Worm (Caenorhabditis elegans): ENCODE measurements around the gene thoc-2.

The thoc-2 gene

ce11 chrIII:6381584-6382391 lies 13.9 kb downstream of the thoc-2 start, which contains the start of gene znf-622:
znf-622 (plus strand) TSS chrIII:6381634.
- TF ChIP-seq B0261.1 (tag; optimal IDR thresholded peaks at IDR 0.05) (no peak), F52B5.7 (tag; optimal IDR thresholded peaks at IDR 0.05) (no peak), nhr-90 (tag; optimal IDR thresholded peaks at IDR 0.05) (no peak), lag-1 (GFP tag; IDR thresholded peaks at IDR 0.05) (no peak), zfh-2 (GFP tag; conservative IDR thresholded peaks at IDR 0.05) (no peak), mcd-1 (GFP tag; IDR thresholded peaks at IDR 0.05) (no peak), lin-40 (tag; optimal IDR thresholded peaks at IDR 0.05) (no peak)

DNA sequence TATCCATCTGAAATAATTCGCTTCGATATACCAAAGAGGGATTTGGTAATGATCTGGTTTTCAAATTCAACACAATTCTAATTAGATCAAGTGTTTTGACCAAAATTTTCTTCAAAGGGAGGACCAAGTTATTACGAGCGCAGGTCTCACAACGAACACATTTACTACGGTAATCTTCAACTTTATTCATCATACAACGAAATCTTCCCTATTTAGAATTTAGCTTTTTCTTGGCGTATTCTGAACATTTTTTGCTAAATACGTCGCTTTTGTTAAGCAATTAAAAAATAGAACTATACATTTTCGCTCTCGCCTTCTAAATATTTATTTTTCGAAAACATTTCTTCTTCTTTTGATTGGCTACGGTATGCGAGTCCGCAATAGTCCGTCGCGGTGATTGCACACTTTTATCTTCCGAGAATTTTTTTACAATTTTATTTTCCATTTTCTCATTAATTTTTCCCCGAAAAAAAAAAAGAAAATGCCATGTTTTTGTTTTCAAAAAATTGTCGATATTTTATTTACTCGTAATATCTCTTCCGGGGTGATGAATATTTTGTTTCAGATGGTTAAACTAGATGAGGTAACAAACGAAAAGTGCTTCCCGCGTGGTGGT lies 15.3 kb downstream of the thoc-2 start, which contains the start of gene let-716:
Gene let-716 (plus strand): TSS at position 566 of the 616 bp plus-strand sequence.
- TF ChIP-seq akir-1 (GFP tag; optimal IDR thresholded peaks at IDR 0.05) (no peak), unc-130 (GFP tag; optimal IDR thresholded peaks at IDR 0.05) (no peak), repo-1 (tag; optimal IDR thresholded peaks at IDR 0.05) (no peak), aptf-3 (GFP tag; IDR thresholded peaks at IDR 0.05) (no peak), rpc-1 (optimal IDR thresholded peaks at IDR 0.05) (no peak), rpc-1 (tag; optimal IDR thresholded peaks at IDR 0.05) (no peak), ztf-25 (GFP tag; IDR thresholded peaks at IDR 0.05) (no peak), F49E8.2 (tag; optimal IDR thresholded peaks at IDR 0.05; ENCODE audit: insufficient read depth) (peak; percentile 59), attf-3 (GFP tag; conservative IDR thresholded peaks at IDR 0.05) (no peak), Y79H2A.3 (GFP tag; conservative IDR thresholded peaks at IDR 0.05) (no peak), efl-1 (GFP tag; optimal IDR thresholded peaks at IDR 0.05) (no peak), nfyb-1 (GFP tag; IDR thresholded peaks at IDR 0.05) (no peak), somi-1 (GFP tag; optimal IDR thresholded peaks at IDR 0.05) (no peak), Y67H2A.10 (GFP tag; conservative IDR thresholded peaks at IDR 0.05) (no peak), lsy-27 (tag; optimal IDR thresholded peaks at IDR 0.05; ENCODE audit: borderline replicate concordance, insufficient read depth) (no peak), unc-62 (GFP tag; optimal IDR thresholded peaks at IDR 0.05) (no peak), madf-3 (GFP tag; IDR thresholded peaks at IDR 0.05) (no peak), dpff-1 (tag; optimal IDR thresholded peaks at IDR 0.05) (no peak), ama-1 (optimal IDR thresholded peaks at IDR 0.05) (no peak), ama-1 (GFP tag; optimal IDR thresholded peaks at IDR 0.05) (peak in 1 of 2 experiments; percentile 2), ceh-40 (GFP tag; IDR thresholded peaks at IDR 0.05) (no peak), him-1 (tag; optimal IDR thresholded peaks at IDR 0.05) (peak; percentile 42), ZK185.1 (tag; optimal IDR thresholded peaks at IDR 0.05; ENCODE audit: poor library complexity, severe bottlenecking) (no peak), lsl-1 (GFP tag; optimal IDR thresholded peaks at IDR 0.05) (peak; percentile 87), tbx-9 (tag; optimal IDR thresholded peaks at IDR 0.05; ENCODE audit: borderline replicate concordance) (no peak), tlf-1 (GFP tag; optimal IDR thresholded peaks at IDR 0.05) (no peak), let-607 (tag; optimal IDR thresholded peaks at IDR 0.05) (no peak), chd-7 (tag; optimal IDR thresholded peaks at IDR 0.05) (no peak), nhr-179 (tag; optimal IDR thresholded peaks at IDR 0.05) (no peak), attf-5 (GFP tag; optimal IDR thresholded peaks at IDR 0.05) (no peak), zim-3 (tag; optimal IDR thresholded peaks at IDR 0.05) (no peak), nfya-2 (GFP tag; IDR thresholded peaks at IDR 0.05) (no peak), ztf-6 (GFP tag; IDR thresholded peaks at IDR 0.05) (no peak), lin-40 (tag; optimal IDR thresholded peaks at IDR 0.05) (no peak), C06A6.2 (GFP tag; conservative IDR thresholded peaks at IDR 0.05) (no peak), ets-4 (GFP tag; optimal IDR thresholded peaks at IDR 0.05) (no peak), hsf-1 (GFP tag; IDR thresholded peaks at IDR 0.05) (no peak), F33H1.4 (GFP tag; IDR thresholded peaks at IDR 0.05) (peak; percentile 64), F10E7.11 (tag; optimal IDR thresholded peaks at IDR 0.05) (no peak), rcor-1 (GFP tag; IDR thresholded peaks at IDR 0.05) (no peak)

Data from whole organism, young adult.